Fruit fly (Drosophila melanogaster) whole organism, embryonic: ENCODE results near the gene CG13995.

Experiments used
- CG10147 ChIP-seq: fragments of 200-800 bp; sonication (Bioruptor generic); optimal IDR thresholded peaks from 2 replicates; lab custom pipeline; 2019; ENCODE audit warnings: missing biosample characterization, mild to moderate bottlenecking, missing genetic modification characterization, moderate library complexity
- CG1024 ChIP-seq: fragments of 200-800 bp; sonication (Bioruptor generic); IDR thresholded peaks from 2 replicates; pipeline ENCODE4 v1.3.6; 2022; ENCODE audit warnings: missing biosample characterization, missing genetic modification characterization
- CG10321 ChIP-seq: fragments of 200-800 bp; sonication (Bioruptor generic); IDR thresholded peaks from 2 replicates; pipeline ENCODE4 v1.3.6; 2022; ENCODE audit warnings: missing biosample characterization, missing genetic modification characterization
- CG10543 ChIP-seq: fragments of 200-800 bp; sonication (Bioruptor generic); optimal IDR thresholded peaks from 3 replicates; lab custom pipeline; 2017; ENCODE audit warnings: missing biosample characterization, mild to moderate bottlenecking, missing genetic modification characterization, moderate library complexity
- CG12155 ChIP-seq: fragments of 200-800 bp; sonication (Bioruptor generic); optimal IDR thresholded peaks from 3 replicates; lab custom pipeline; 2016; ENCODE audit warnings: missing biosample characterization, missing genetic modification characterization
- CG12299 ChIP-seq: fragments of 200-800 bp; sonication (Bioruptor generic); optimal IDR thresholded peaks from 2 replicates; lab custom pipeline; 2018; ENCODE audit warnings: missing biosample characterization, mild to moderate bottlenecking, missing genetic modification characterization
- CG1233 ChIP-seq: fragments of 200-800 bp; sonication (Bioruptor generic); optimal IDR thresholded peaks from 4 replicates; lab custom pipeline; 2018; ENCODE audit warnings: missing biosample characterization, mild to moderate bottlenecking, missing genetic modification characterization
- CG13296 ChIP-seq: fragments of 200-800 bp; sonication (Bioruptor generic); optimal IDR thresholded peaks from 3 replicates; lab custom pipeline; 2018; ENCODE audit warnings: missing biosample characterization, mild to moderate bottlenecking, missing genetic modification characterization
- CG16813 ChIP-seq: fragments of 200-800 bp; sonication (Bioruptor generic); IDR thresholded peaks from 3 replicates; pipeline ENCODE4 v1.3.6; 2022; ENCODE audit warnings: missing biosample characterization, missing genetic modification characterization; ENCODE audit not compliant: partially characterized antibody
- CG16863 ChIP-seq: fragments of 200-800 bp; sonication (Bioruptor generic); optimal IDR thresholded peaks from 3 replicates; lab custom pipeline; 2016; ENCODE audit warnings: missing biosample characterization, missing genetic modification characterization
- CG18619 ChIP-seq: fragments of 200-800 bp; sonication (Bioruptor generic); optimal IDR thresholded peaks from 3 replicates; lab custom pipeline; 2017; ENCODE audit warnings: missing biosample characterization, mild to moderate bottlenecking, missing genetic modification characterization
- CG2889 ChIP-seq: fragments of 200-800 bp; sonication (Bioruptor generic); IDR thresholded peaks from 3 replicates; pipeline ENCODE4 v1.3.6; 2022; ENCODE audit warnings: missing biosample characterization, missing genetic modification characterization
- CG3995 ChIP-seq: fragments of 200-800 bp; sonication (Bioruptor generic); optimal IDR thresholded peaks from 3 replicates; lab custom pipeline; 2016; ENCODE audit warnings: missing biosample characterization, missing genetic modification characterization
- CG5953 ChIP-seq: fragments of 200-800 bp; sonication (Bioruptor generic); IDR thresholded peaks from 2 replicates; pipeline ENCODE4 v1.3.6; 2022; ENCODE audit warnings: missing biosample characterization, missing genetic modification characterization
- CG6175 ChIP-seq: fragments of 200-800 bp; sonication (Bioruptor generic); IDR thresholded peaks from 3 replicates; pipeline ENCODE4 v1.3.6; 2022; ENCODE audit warnings: missing biosample characterization, missing genetic modification characterization
- CG6813 ChIP-seq: fragments of 200-800 bp; sonication (Bioruptor generic); optimal IDR thresholded peaks from 2 replicates; lab custom pipeline; 2017; ENCODE audit warnings: missing biosample characterization, missing genetic modification characterization, mild to moderate bottlenecking, moderate library complexity, missing genetic modification reagents
- CG7357 ChIP-seq: fragments of 200-800 bp; sonication (Bioruptor generic); IDR thresholded peaks from 3 replicates; pipeline ENCODE4 v1.3.6; 2022; ENCODE audit warnings: missing biosample characterization, missing genetic modification characterization
- CG8089 ChIP-seq: fragments of 200-800 bp; sonication (Bioruptor generic); optimal IDR thresholded peaks from 3 replicates; lab custom pipeline; 2016; ENCODE audit warnings: missing biosample characterization, missing genetic modification characterization
- CG8765 ChIP-seq: fragments of 200-800 bp; sonication (Bioruptor generic); IDR thresholded peaks from 2 replicates; pipeline ENCODE4 v1.3.6; 2022; ENCODE audit warnings: missing biosample characterization, missing genetic modification characterization
- CG9876 ChIP-seq: fragments of 200-800 bp; sonication (Bioruptor generic); optimal IDR thresholded peaks from 2 replicates; lab custom pipeline; 2016; ENCODE audit warnings: missing biosample characterization, missing genetic modification characterization
- CG9932 ChIP-seq: fragments of 200-800 bp; sonication (Bioruptor generic); IDR thresholded peaks from 2 replicates; pipeline ENCODE4 v1.3.6; 2022; ENCODE audit warnings: missing biosample characterization, missing genetic modification characterization
- D ChIP-seq, 2 experiments: fragments of 200-800 bp in 1 of 2; fragments of >200 bp in 1 of 2; sonication (Bioruptor generic) in 1 of 2; optimal IDR thresholded peaks; 2 replicates in 1 of 2; 3 replicates in 1 of 2; lab custom pipeline; 2017; ENCODE audit warnings: mild to moderate bottlenecking in 1 of 2, missing biosample characterization in 1 of 2, missing genetic modification characterization in 1 of 2, missing genetic modification reagents in 1 of 2
- Deaf1 ChIP-seq: fragments of 200-800 bp; optimal IDR thresholded peaks from 3 replicates; lab custom pipeline; 2019; ENCODE audit warnings: missing biosample characterization, mild to moderate bottlenecking, missing genetic modification characterization, moderate library complexity
- Drgx ChIP-seq: fragments of 200-800 bp; sonication (Bioruptor generic); IDR thresholded peaks from 2 replicates; pipeline ENCODE4 v1.3.6; 2022; ENCODE audit warnings: missing biosample characterization, missing genetic modification characterization
- Gsc ChIP-seq: fragments of 200-800 bp; sonication (Bioruptor generic); IDR thresholded peaks from 2 replicates; pipeline ENCODE4 v1.3.6; 2022; ENCODE audit warnings: missing biosample characterization, missing genetic modification characterization
- Gug ChIP-seq: fragments of 200-800 bp; sonication (Bioruptor generic); IDR thresholded peaks from 4 replicates; pipeline ENCODE4 v1.3.6; 2022; ENCODE audit warnings: missing biosample characterization, missing genetic modification characterization
- HLH4C ChIP-seq: fragments of 200-800 bp; sonication (Bioruptor generic); IDR thresholded peaks from 3 replicates; pipeline ENCODE4 v1.3.6; 2022; ENCODE audit warnings: missing biosample characterization, missing genetic modification characterization; ENCODE audit not compliant: partially characterized antibody
- Trl ChIP-seq, 3 experiments: fragments of >200 bp in 2 of 3; fragments of 200-800 bp in 1 of 3; sonication (Bioruptor generic) in 1 of 3; optimal IDR thresholded peaks; 2 replicates in 1 of 3; 3 replicates in 2 of 3; lab custom pipeline; 2016 to 2017; ENCODE audit warnings: missing biosample characterization in 1 of 3, missing genetic modification characterization in 1 of 3
- chinmo ChIP-seq: fragments of 200-800 bp; sonication (Bioruptor generic); IDR thresholded peaks from 4 replicates; pipeline ENCODE4 v1.3.6; 2022; ENCODE audit warnings: missing biosample characterization, missing genetic modification characterization; ENCODE audit not compliant: partially characterized antibody
- chm ChIP-seq: fragments of 200-800 bp; sonication (Bioruptor generic); IDR thresholded peaks from 2 replicates; pipeline ENCODE4 v1.3.6; 2022; ENCODE audit warnings: missing biosample characterization, missing genetic modification characterization
- ci ChIP-seq: fragments of 200-800 bp; sonication (Bioruptor generic); IDR thresholded peaks from 3 replicates; pipeline ENCODE4 v1.3.6; 2022; ENCODE audit warnings: missing biosample characterization, missing genetic modification characterization
- crol ChIP-seq: fragments of 200-800 bp; sonication (Bioruptor generic); IDR thresholded peaks from 2 replicates; pipeline ENCODE4 v1.3.6; 2022; ENCODE audit warnings: missing biosample characterization, missing genetic modification characterization
- emc ChIP-seq: fragments of 200-800 bp; sonication (Bioruptor generic); optimal IDR thresholded peaks from 2 replicates; lab custom pipeline; 2016; ENCODE audit warnings: missing biosample characterization, missing genetic modification characterization
- eve ChIP-seq, 2 experiments: fragments of >200 bp; optimal IDR thresholded peaks; 2 replicates each; lab custom pipeline; 2017; ENCODE audit warnings: missing biosample characterization in 2 of 2, missing genetic modification characterization in 2 of 2
- ewg ChIP-seq: fragments of 200-800 bp; sonication (Bioruptor generic); optimal IDR thresholded peaks from 3 replicates; lab custom pipeline; 2017; ENCODE audit warnings: mild to moderate bottlenecking, missing biosample characterization, missing genetic modification reagents, missing genetic modification characterization
- fd64A ChIP-seq: fragments of 200-800 bp; sonication (Bioruptor generic); optimal IDR thresholded peaks from 3 replicates; lab custom pipeline; 2018; ENCODE audit warnings: missing biosample characterization, mild to moderate bottlenecking, missing genetic modification characterization
- gro ChIP-seq: fragments of 200-800 bp; sonication (Bioruptor generic); optimal IDR thresholded peaks from 2 replicates; lab custom pipeline; 2016; ENCODE audit warnings: missing biosample characterization, missing genetic modification characterization
- her ChIP-seq: fragments of 200-800 bp; sonication (Bioruptor generic); optimal IDR thresholded peaks from 2 replicates; lab custom pipeline; 2016; ENCODE audit warnings: missing biosample characterization, missing genetic modification characterization
- inv ChIP-seq: fragments of 200-800 bp; sonication (Bioruptor generic); IDR thresholded peaks from 2 replicates; pipeline ENCODE4 v1.3.6; 2022; ENCODE audit warnings: missing biosample characterization, missing genetic modification characterization; ENCODE audit not compliant: partially characterized antibody
- lab ChIP-seq: fragments of 200-800 bp; sonication (Bioruptor generic); optimal IDR thresholded peaks from 3 replicates; lab custom pipeline; 2017; ENCODE audit warnings: missing biosample characterization, missing genetic modification characterization, mild to moderate bottlenecking, moderate library complexity, missing genetic modification reagents
- maf-S ChIP-seq: fragments of 200-800 bp; sonication (Bioruptor generic); optimal IDR thresholded peaks from 2 replicates; lab custom pipeline; 2016; ENCODE audit warnings: missing biosample characterization, missing genetic modification characterization
- mirr ChIP-seq: fragments of 200-800 bp; sonication (Bioruptor generic); optimal IDR thresholded peaks from 3 replicates; lab custom pipeline; 2018; ENCODE audit warnings: missing biosample characterization, mild to moderate bottlenecking, missing genetic modification characterization
- nau ChIP-seq: fragments of 200-800 bp; sonication (Bioruptor generic); optimal IDR thresholded peaks from 3 replicates; lab custom pipeline; 2017; ENCODE audit warnings: missing biosample characterization, mild to moderate bottlenecking, missing genetic modification characterization, missing genetic modification reagents
- nerfin-1 ChIP-seq: fragments of 200-800 bp; sonication (Bioruptor generic); optimal IDR thresholded peaks from 3 replicates; lab custom pipeline; 2019; ENCODE audit warnings: missing biosample characterization, mild to moderate bottlenecking, missing genetic modification characterization, moderate library complexity
- pan ChIP-seq, 4 experiments: fragments of >200 bp in 3 of 4; fragments of 200-800 bp in 1 of 4; sonication (Bioruptor generic) in 1 of 4; optimal IDR thresholded peaks in 3 of 4; IDR thresholded peaks in 1 of 4; 2 replicates each; pipeline versions ENCODE4 v1.3.6 to Lab custom; 2017 to 2022; ENCODE audit warnings: missing biosample characterization in 2 of 4, missing genetic modification characterization in 2 of 4, mixed read lengths in 1 of 4
- rib ChIP-seq: fragments of 200-800 bp; sonication (Bioruptor generic); IDR thresholded peaks from 2 replicates; pipeline ENCODE4 v1.3.6; 2022; ENCODE audit warnings: missing biosample characterization, missing genetic modification characterization
- sima ChIP-seq: fragments of 200-800 bp; sonication (Bioruptor generic); optimal IDR thresholded peaks from 2 replicates; lab custom pipeline; 2016; ENCODE audit warnings: missing biosample characterization, missing genetic modification characterization
- unc-4 ChIP-seq: fragments of 200-800 bp; sonication (Bioruptor generic); IDR thresholded peaks from 2 replicates; pipeline ENCODE4 v1.3.6; 2022; ENCODE audit warnings: missing biosample characterization, missing genetic modification characterization; ENCODE audit not compliant: partially characterized antibody
- wdn ChIP-seq: fragments of 200-800 bp; sonication (Bioruptor generic); IDR thresholded peaks from 2 replicates; pipeline ENCODE4 v1.3.6; 2022; ENCODE audit warnings: missing biosample characterization, missing genetic modification characterization

Gene CG13995

dm6 chr2L:6085733-6086317 lies 31.7 kb downstream of the CG13995 start (continued):
- peak; percentile 90; the same call in 3 of the 4 replicates for TF ChIP-seq chinmo
- no peak for TF ChIP-seq HLH4C
- no peak for TF ChIP-seq Gsc (GFP tag; lab: Robert Waterston, UW)
- no peak for TF ChIP-seq gro (GFP tag; lab: Kevin White, UChicago)
- 0 out of 3 replicates have a peak, but pooled peaks have one; percentile 34 for TF ChIP-seq CG6175 (GFP tag; lab: Robert Waterston, UW)
- TF ChIP-seq Gug (GFP tag; lab: Robert Waterston, UW): no peak
- no peak for TF ChIP-seq CG16813 (GFP tag; lab: Robert Waterston, UW)
- no peak for TF ChIP-seq CG8089 (GFP tag; lab: Kevin White, UChicago)
- TF ChIP-seq CG1024 (GFP tag; lab: Robert Waterston, UW): no peak
- TF ChIP-seq pan (optimal IDR thresholded peaks at IDR 0.05; lab: Kevin White, UChicago): no peak
- TF ChIP-seq pan (GFP tag; optimal IDR thresholded peaks at IDR 0.05 in 1 of 2, IDR thresholded peaks at IDR 0.05 in 1 of 2): no peak
- no peak for TF ChIP-seq CG9876 (GFP tag; lab: Kevin White, UChicago)
- no peak for TF ChIP-seq unc-4 (GFP tag; lab: Robert Waterston, UW)
- peak; percentile 98 for TF ChIP-seq rib (GFP tag; lab: Robert Waterston, UW)
- TF ChIP-seq her (GFP tag; lab: Kevin White, UChicago): no peak
- TF ChIP-seq lab (GFP tag; lab: Kevin White, UChicago): peak; percentile 24
- peak; percentile 80 for TF ChIP-seq crol (GFP tag; lab: Robert Waterston, UW)
- no peak for TF ChIP-seq CG2889 (GFP tag; lab: Robert Waterston, UW)
- TF ChIP-seq Trl (optimal IDR thresholded peaks at IDR 0.05; lab: Kevin White, UChicago): no peak
- TF ChIP-seq Trl (GFP tag; optimal IDR thresholded peaks at IDR 0.05; lab: Kevin White, UChicago): no peak
- TF ChIP-seq CG3995 (GFP tag; lab: Kevin White, UChicago): no peak
- no peak for TF ChIP-seq nau
- TF ChIP-seq ci (GFP tag; lab: Robert Waterston, UW): no peak
- no peak for TF ChIP-seq CG1233
- TF ChIP-seq mirr (GFP tag; lab: Kevin White, UChicago): peak; percentile 68
- TF ChIP-seq emc: no peak
- peak; percentile 59 for TF ChIP-seq Deaf1 (tag; lab: Kevin White, UChicago)
- TF ChIP-seq Drgx (GFP tag; lab: Robert Waterston, UW): no peak
- TF ChIP-seq fd64A: no peak
- peak; percentile 23 for TF ChIP-seq CG12155 (GFP tag; lab: Kevin White, UChicago)
- TF ChIP-seq CG8765 (GFP tag; lab: Robert Waterston, UW): no peak
- TF ChIP-seq eve (GFP tag; optimal IDR thresholded peaks at IDR 0.05; lab: Kevin White, UChicago): no peak
- no peak for TF ChIP-seq CG18619 (GFP tag; lab: Kevin White, UChicago)
- TF ChIP-seq CG13296 (GFP tag; lab: Kevin White, UChicago): no peak
- TF ChIP-seq chm: no peak
- TF ChIP-seq nerfin-1 (tag; lab: Kevin White, UChicago): no peak
- TF ChIP-seq CG10543 (GFP tag; lab: Kevin White, UChicago): peak; percentile 90
- TF ChIP-seq CG5953 (GFP tag; lab: Robert Waterston, UW): no peak
- TF ChIP-seq CG7357 (GFP tag; lab: Robert Waterston, UW): no peak
- no peak for TF ChIP-seq wdn
- no peak for TF ChIP-seq CG10147 (GFP tag; lab: Kevin White, UChicago)
- TF ChIP-seq inv (GFP tag; lab: Robert Waterston, UW): no peak; the same call in 1 of the 2 replicates
- TF ChIP-seq sima (GFP tag; lab: Kevin White, UChicago): no peak
- TF ChIP-seq CG6813: no peak
- no peak for TF ChIP-seq CG10321
- TF ChIP-seq CG9932: peak; percentile 59; the same call in 1 of the 2 replicates
- TF ChIP-seq CG16863: no peak
- TF ChIP-seq CG12299 (tag; lab: Kevin White, UChicago): no peak
- no peak for TF ChIP-seq D (optimal IDR thresholded peaks at IDR 0.05; lab: Kevin White, UChicago)
- no peak for TF ChIP-seq D (GFP tag; optimal IDR thresholded peaks at IDR 0.05; lab: Kevin White, UChicago)
- TF ChIP-seq ewg (GFP tag; lab: Kevin White, UChicago): no peak
- no peak for TF ChIP-seq maf-S (GFP tag; lab: Kevin White, UChicago)
